Worm (Caenorhabditis elegans) whole organism, L4 larva: ENCODE data around the gene msp-59.

Source experiments
- dpl-1 ChIP-seq: fragments of 150-350 bp; optimal IDR thresholded peaks from 2 replicates; lab custom pipeline; 2014; ENCODE audit warnings: missing biosample characterization, missing genetic modification reagents, missing genetic modification characterization
- egl-27 ChIP-seq: sonication (generic microtip); optimal IDR thresholded peaks from 3 replicates; lab custom pipeline; 2017; ENCODE audit warnings: missing biosample characterization, missing genetic modification reagents, missing genetic modification characterization
- fkh-10 ChIP-seq: fragments of 150-350 bp; optimal IDR thresholded peaks from 2 replicates; lab custom pipeline; 2014; ENCODE audit warnings: missing biosample characterization, missing genetic modification reagents, missing genetic modification characterization
- jun-1 ChIP-seq: fragments of 150-350 bp; optimal IDR thresholded peaks from 2 replicates; lab custom pipeline; 2014; ENCODE audit warnings: missing biosample characterization, missing genetic modification reagents, missing genetic modification characterization
- nhr-48 ChIP-seq: sonication (generic microtip); optimal IDR thresholded peaks from 2 replicates; lab custom pipeline; 2016; ENCODE audit warnings: mild to moderate bottlenecking, missing genetic modification characterization, missing compliant biosample characterization
- nhr-6 ChIP-seq: fragments of 150-350 bp; optimal IDR thresholded peaks from 2 replicates; lab custom pipeline; 2014; ENCODE audit warnings: missing biosample characterization, missing genetic modification characterization
- skn-1 ChIP-seq: fragments of 150-350 bp; optimal IDR thresholded peaks from 2 replicates; lab custom pipeline; 2014; ENCODE audit warnings: missing biosample characterization, missing genetic modification characterization
- unc-62 ChIP-seq, 3 experiments: fragments of 150-350 bp in 1 of 3; sonication (generic microtip); optimal IDR thresholded peaks in 2 of 3; peaks in 1 of 3; 1 replicate in 1 of 3; 2 replicates in 2 of 3; lab custom pipeline; 2014 to 2017; ENCODE audit warnings: missing biosample characterization in 3 of 3, missing genetic modification characterization in 3 of 3, missing genetic modification reagents in 3 of 3, missing genotype in 1 of 3
- ztf-7 ChIP-seq: fragments of 150-350 bp; optimal IDR thresholded peaks from 2 replicates; lab custom pipeline; 2014; ENCODE audit warnings: missing biosample characterization, missing genetic modification characterization

DNA sequence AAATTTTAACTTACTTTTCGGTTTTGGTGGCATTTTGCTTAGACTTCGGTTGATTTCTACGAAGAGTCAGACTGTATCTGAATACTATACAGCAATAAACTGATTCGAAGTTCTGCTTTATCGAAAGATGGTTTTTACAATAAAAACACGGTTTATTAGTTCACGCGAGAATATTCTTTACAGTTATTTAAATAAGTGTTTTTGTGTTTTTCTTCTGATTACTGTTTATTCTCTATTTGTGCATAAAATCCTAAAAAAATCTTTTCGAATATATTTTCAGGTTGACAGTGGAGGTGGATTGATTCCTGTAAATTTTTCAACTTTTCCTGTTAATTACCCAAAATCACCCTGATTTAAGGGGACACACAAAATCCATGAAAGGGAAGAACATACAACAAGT is 6.9 kb downstream of the msp-59 start, which contains the start of gene ZK354.8:
- TF ChIP-seq skn-1 (tag; lab: Kevin White, UChicago): no peak
- no peak for TF ChIP-seq ztf-7 (tag; lab: Kevin White, UChicago)
- no peak for TF ChIP-seq unc-62 (GFP tag; optimal IDR thresholded peaks at IDR 0.05 in 1 of 2; lab: Kevin White, UChicago)
- no peak for TF ChIP-seq unc-62 (tag; optimal IDR thresholded peaks at IDR 0.05; lab: Kevin White, UChicago)
- TF ChIP-seq egl-27 (tag; lab: Kevin White, UChicago): no peak
- TF ChIP-seq dpl-1 (GFP tag; lab: Kevin White, UChicago): no peak
- no peak for TF ChIP-seq nhr-6 (tag; lab: Kevin White, UChicago)
- TF ChIP-seq fkh-10 (GFP tag; lab: Kevin White, UChicago): no peak
- no peak for TF ChIP-seq nhr-48 (tag; lab: Kevin White, UChicago)
- TF ChIP-seq jun-1 (tag; lab: Kevin White, UChicago): no peak
